Fruit fly (Drosophila melanogaster): ENCODE data around the gene RpL17.

Gene RpL17

DNA sequence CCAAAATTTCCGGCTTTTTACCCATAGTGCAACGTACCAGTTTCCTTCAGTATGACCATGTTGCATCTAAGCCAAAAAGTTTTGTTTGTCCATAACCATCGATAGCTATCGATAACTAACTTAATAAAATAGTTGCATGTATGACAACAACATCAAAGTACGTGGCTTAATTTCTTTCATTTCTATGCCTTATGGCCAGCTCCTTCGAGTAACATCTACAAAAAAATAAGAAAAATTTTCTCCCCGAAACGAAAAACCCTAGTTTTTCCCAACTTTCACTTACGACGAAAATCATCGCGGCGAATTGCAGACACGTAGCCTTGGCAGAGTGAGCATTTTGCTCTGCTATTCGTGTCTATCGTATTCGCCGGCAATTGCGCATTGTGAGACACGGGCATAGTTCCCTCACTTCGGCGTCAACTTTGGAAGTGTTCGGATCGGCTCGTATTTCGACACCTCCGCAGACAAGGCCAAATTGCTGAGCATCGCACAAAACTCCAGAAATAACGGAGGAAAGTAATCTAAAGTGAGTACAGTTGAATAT lies 12.2 kb upstream of the RpL17 start, which contains the start of gene sov:
Gene sov, plus strand, starts transcription at position 148 of the 544 bp plus-strand sequence.
- TF ChIP-seq az2 (GFP tag; optimal IDR thresholded peaks at IDR 0.05) (no peak), CG4707 (GFP tag; optimal IDR thresholded peaks at IDR 0.05) (peak; percentile 85), CG3838 (GFP tag; optimal IDR thresholded peaks at IDR 0.05) (no peak), Hsf (GFP tag; optimal IDR thresholded peaks at IDR 0.05) (no peak), Mad (GFP tag; optimal IDR thresholded peaks at IDR 0.05) (no peak), Hr51 (GFP tag; optimal IDR thresholded peaks at IDR 0.05) (no peak), CG11695 (GFP tag; IDR thresholded peaks at IDR 0.05) (no peak), Dref (GFP tag; IDR thresholded peaks at IDR 0.05) (peak; percentile 61), CG42726 (GFP tag; IDR thresholded peaks at IDR 0.05; ENCODE audit: partially characterized antibody) (peak; percentile 56; the same call in 1 of the 2 replicates), hb (GFP tag; IDR thresholded peaks at IDR 0.05; ENCODE audit: partially characterized antibody) (peak; percentile 83; the same call in 2 of the 3 replicates), gsb-n (tag; optimal IDR thresholded peaks at IDR 0.05) (no peak), HLH54F (GFP tag; optimal IDR thresholded peaks at IDR 0.05) (no peak), stwl (tag; optimal IDR thresholded peaks at IDR 0.05) (peak; percentile 61), HLH4C (GFP tag; IDR thresholded peaks at IDR 0.05; ENCODE audit: partially characterized antibody) (peak; percentile 85), CG9437 (GFP tag; optimal IDR thresholded peaks at IDR 0.05) (no peak), grau (tag; optimal IDR thresholded peaks at IDR 0.05) (peak; percentile 7), danr (GFP tag; IDR thresholded peaks at IDR 0.05) (no peak), Opbp (GFP tag; IDR thresholded peaks at IDR 0.05; ENCODE audit: partially characterized antibody) (peak; percentile 84), CG13123 (GFP tag; optimal IDR thresholded peaks at IDR 0.05) (no peak), crp (GFP tag; optimal IDR thresholded peaks at IDR 0.05) (no peak), CG6765 (GFP tag; optimal IDR thresholded peaks at IDR 0.05) (no peak), salm (tag; optimal IDR thresholded peaks at IDR 0.05) (no peak), CG10147 (GFP tag; optimal IDR thresholded peaks at IDR 0.05) (no peak), CG8089 (GFP tag; optimal IDR thresholded peaks at IDR 0.05) (no peak), pita (GFP tag; optimal IDR thresholded peaks at IDR 0.05) (no peak), CG14860 (GFP tag; IDR thresholded peaks at IDR 0.05; ENCODE audit: partially characterized antibody) (peak; percentile 86), Pdp1 (GFP tag; optimal IDR thresholded peaks at IDR 0.05) (no peak), CG2129 (GFP tag; IDR thresholded peaks at IDR 0.05; ENCODE audit: partially characterized antibody) (peak; percentile 80), ems (GFP tag; optimal IDR thresholded peaks at IDR 0.05) (no peak), trem (tag; optimal IDR thresholded peaks at IDR 0.05) (peak; percentile 31), tgo (GFP tag; IDR thresholded peaks at IDR 0.05) (no peak), ttk (GFP tag; IDR thresholded peaks at IDR 0.05) (no peak), Max (GFP tag; optimal IDR thresholded peaks at IDR 0.05) (no peak), maf-S (GFP tag; optimal IDR thresholded peaks at IDR 0.05) (no peak), tna (GFP tag; IDR thresholded peaks at IDR 0.05; ENCODE audit: partially characterized antibody) (peak; percentile 63), CG12104 (GFP tag; optimal IDR thresholded peaks at IDR 0.05) (no peak), CG2120 (GFP tag; optimal IDR thresholded peaks at IDR 0.05) (no peak), ap (GFP tag; IDR thresholded peaks at IDR 0.05) (no peak), Doc3 (GFP tag; IDR thresholded peaks at IDR 0.05; ENCODE audit: partially characterized antibody) (peak; percentile 94), scrt (GFP tag; optimal IDR thresholded peaks at IDR 0.05) (no peak), ewg (GFP tag; optimal IDR thresholded peaks at IDR 0.05) (peak; percentile 59), ken (GFP tag; IDR thresholded peaks at IDR 0.05) (no peak), ssp (GFP tag; IDR thresholded peaks at IDR 0.05) (no peak), ERR (GFP tag; optimal IDR thresholded peaks at IDR 0.05) (no peak), CG7372 (GFP tag; IDR thresholded peaks at IDR 0.05) (no peak), usp (GFP tag; optimal IDR thresholded peaks at IDR 0.05) (no peak), sens-2 (GFP tag; IDR thresholded peaks at IDR 0.05) (no peak), NFAT (GFP tag; IDR thresholded peaks at IDR 0.05) (no peak), Hr39 (optimal IDR thresholded peaks at IDR 0.05) (no peak), Side (GFP tag; optimal IDR thresholded peaks at IDR 0.05) (no peak), dmrt11E (tag; optimal IDR thresholded peaks at IDR 0.05) (no peak)

Data from whole organism, embryonic.